Worm (Caenorhabditis elegans) whole organism, L4 larva: ENCODE results near the gene str-149.

Source experiments
- T20F7.1 ChIP-seq: fragments of 200-800 bp; sonication (Bioruptor generic); optimal IDR thresholded peaks from 2 replicates; lab custom pipeline; 2018; ENCODE audit warnings: mild to moderate bottlenecking, missing genetic modification characterization, missing compliant biosample characterization
- T26A8.4 ChIP-seq: fragments of 200-800 bp; sonication (Bioruptor generic); IDR thresholded peaks from 2 replicates; pipeline ENCODE4 v1.3.6; 2022; ENCODE audit warnings: missing genetic modification characterization, missing compliant biosample characterization
- Y105C5A.15 ChIP-seq: fragments of 200-800 bp; sonication (Bioruptor generic); IDR thresholded peaks from 2 replicates; pipeline ENCODE4 v1.3.6; 2022; ENCODE audit warnings: missing genetic modification characterization, missing compliant biosample characterization
- aha-1 ChIP-seq: fragments of 150-350 bp; peaks from one replicate; lab custom pipeline; 2014; ENCODE audit warnings: missing biosample characterization, missing genetic modification characterization
- cey-2 ChIP-seq: sonication (generic microtip); optimal IDR thresholded peaks from 3 replicates; lab custom pipeline; 2017; ENCODE audit warnings: missing genetic modification characterization, mild to moderate bottlenecking, missing compliant biosample characterization, antibody characterized with exemption, borderline replicate concordance; ENCODE audit not compliant: insufficient read depth
- daf-12 ChIP-seq: fragments of 150-350 bp; optimal IDR thresholded peaks from 2 replicates; lab custom pipeline; 2014; ENCODE audit warnings: missing biosample characterization, missing genetic modification reagents, missing genetic modification characterization
- daf-16 ChIP-seq, 3 experiments: sonication (generic microtip); optimal IDR thresholded peaks; 2 replicates each; lab custom pipeline; 2016 to 2017; ENCODE audit warnings: missing genetic modification characterization in 3 of 3, missing genetic modification reagents in 3 of 3, mild to moderate bottlenecking in 2 of 3, missing compliant biosample characterization in 2 of 3, missing biosample characterization in 1 of 3, moderate library complexity in 1 of 3
- dmd-6 ChIP-seq: fragments of 200-800 bp; sonication (Bioruptor generic); IDR thresholded peaks from 2 replicates; pipeline ENCODE4 v1.3.6; 2022; ENCODE audit warnings: missing genetic modification reagents, missing genetic modification characterization, missing compliant biosample characterization
- dmd-9 ChIP-seq: fragments of 200-800 bp; sonication (Bioruptor generic); IDR thresholded peaks from 2 replicates; pipeline ENCODE4 v1.3.6; 2022; ENCODE audit warnings: missing genetic modification reagents, missing genetic modification characterization, missing compliant biosample characterization
- dve-1 ChIP-seq: sonication (generic microtip); optimal IDR thresholded peaks from 2 replicates; lab custom pipeline; 2017; ENCODE audit warnings: antibody characterized with exemption, mild to moderate bottlenecking, missing genetic modification characterization, missing compliant biosample characterization; ENCODE audit not compliant: insufficient read depth
- hlh-11 ChIP-seq: fragments of 200-800 bp; sonication (Bioruptor generic); optimal IDR thresholded peaks from 2 replicates; lab custom pipeline; 2018; ENCODE audit warnings: mild to moderate bottlenecking, missing genetic modification characterization, missing compliant biosample characterization
- hlh-30 ChIP-seq: sonication (generic microtip); optimal IDR thresholded peaks from 2 replicates; lab custom pipeline; 2017; ENCODE audit warnings: antibody characterized with exemption, mild to moderate bottlenecking, missing genetic modification characterization, missing compliant biosample characterization; ENCODE audit not compliant: insufficient read depth
- hmg-1.1 ChIP-seq: fragments of 200-800 bp; sonication (Bioruptor generic); IDR thresholded peaks from 2 replicates; pipeline ENCODE4 v1.3.6; 2022; ENCODE audit warnings: missing genetic modification reagents, missing genetic modification characterization, missing compliant biosample characterization
- lin-1 ChIP-seq: fragments of 200-800 bp; sonication (Bioruptor generic); IDR thresholded peaks from 2 replicates; pipeline ENCODE4 v1.3.6; 2022; ENCODE audit warnings: missing genetic modification reagents, missing genetic modification characterization, missing compliant biosample characterization
- lin-15B ChIP-seq: fragments of 150-350 bp; sonication (generic microtip); optimal IDR thresholded peaks from 3 replicates; lab custom pipeline; 2014; ENCODE audit warnings: missing biosample characterization, missing genetic modification characterization
- lin-38 ChIP-seq: fragments of 200-800 bp; sonication (Bioruptor generic); IDR thresholded peaks from 2 replicates; pipeline ENCODE4 v1.3.6; 2022; ENCODE audit warnings: missing genetic modification reagents, missing genetic modification characterization, missing compliant biosample characterization
- lir-3 ChIP-seq: sonication (generic microtip); optimal IDR thresholded peaks from 2 replicates; lab custom pipeline; 2016; ENCODE audit warnings: mild to moderate bottlenecking, missing genetic modification characterization, missing compliant biosample characterization
- madf-9 ChIP-seq: fragments of 200-800 bp; sonication (Bioruptor generic); conservative IDR thresholded peaks from 2 replicates; pipeline ENCODE4 v1.3.6; 2022; ENCODE audit warnings: missing genetic modification reagents, missing genetic modification characterization, missing compliant biosample characterization
- mdt-29 ChIP-seq: fragments of 200-800 bp; sonication (Bioruptor generic); IDR thresholded peaks from 2 replicates; pipeline ENCODE4 v1.3.6; 2022; ENCODE audit warnings: missing genetic modification reagents, missing genetic modification characterization, missing compliant biosample characterization
- nhr-102 ChIP-seq: sonication (generic microtip); optimal IDR thresholded peaks from 2 replicates; lab custom pipeline; 2016; ENCODE audit warnings: mild to moderate bottlenecking, missing genetic modification characterization, moderate library complexity, missing compliant biosample characterization
- nhr-11 ChIP-seq: fragments of 150-350 bp; optimal IDR thresholded peaks from 2 replicates; lab custom pipeline; 2014; ENCODE audit warnings: missing biosample characterization, missing genetic modification characterization
- nhr-28 ChIP-seq: fragments of 150-350 bp; optimal IDR thresholded peaks from 2 replicates; lab custom pipeline; 2014; ENCODE audit warnings: missing biosample characterization, missing genetic modification characterization
- nhr-42 ChIP-seq: fragments of 200-800 bp; sonication (Bioruptor generic); IDR thresholded peaks from 2 replicates; pipeline ENCODE4 v1.3.6; 2022; ENCODE audit warnings: missing genetic modification characterization, missing compliant biosample characterization
- nhr-76 ChIP-seq: fragments of 150-350 bp; optimal IDR thresholded peaks from 2 replicates; lab custom pipeline; 2014; ENCODE audit warnings: missing biosample characterization, missing genetic modification characterization
- nhr-77 ChIP-seq: fragments of 150-350 bp; optimal IDR thresholded peaks from 2 replicates; lab custom pipeline; 2014; ENCODE audit warnings: missing biosample characterization, missing genetic modification characterization
- pha-4 ChIP-seq, 2 experiments: fragments of 150-350 bp in 1 of 2; fragments of 200-800 bp in 1 of 2; sonication (Bioruptor generic) in 1 of 2; IDR thresholded peaks in 1 of 2; optimal IDR thresholded peaks in 1 of 2; 2 replicates each; pipeline versions ENCODE4 v1.3.6 to Lab custom; 2014 to 2022; ENCODE audit warnings: missing genetic modification characterization in 2 of 2, missing genetic modification reagents in 2 of 2, missing biosample characterization in 1 of 2, missing compliant biosample characterization in 1 of 2
- php-3 ChIP-seq: fragments of 200-800 bp; sonication (Bioruptor generic); IDR thresholded peaks from 2 replicates; pipeline ENCODE4 v1.3.6; 2022; ENCODE audit warnings: missing genetic modification reagents, missing genetic modification characterization, missing compliant biosample characterization
- pqm-1 ChIP-seq: sonication (generic microtip); optimal IDR thresholded peaks from 2 replicates; lab custom pipeline; 2017; ENCODE audit warnings: missing biosample characterization, missing genetic modification characterization
- saeg-2 ChIP-seq: fragments of 200-800 bp; sonication (Bioruptor generic); IDR thresholded peaks from 2 replicates; pipeline ENCODE4 v1.3.6; 2022; ENCODE audit warnings: missing genetic modification reagents, missing genetic modification characterization, missing compliant biosample characterization
- spr-3 ChIP-seq: fragments of 200-800 bp; sonication (Bioruptor generic); optimal IDR thresholded peaks from 2 replicates; lab custom pipeline; 2018; ENCODE audit warnings: mild to moderate bottlenecking, missing genetic modification characterization, missing compliant biosample characterization
- tra-1 ChIP-seq: fragments of 200-800 bp; sonication (Bioruptor generic); IDR thresholded peaks from 2 replicates; pipeline ENCODE4 v1.3.6; 2022; ENCODE audit warnings: missing genetic modification reagents, missing genetic modification characterization, missing compliant biosample characterization
- unc-62 ChIP-seq, 3 experiments: fragments of 150-350 bp in 1 of 3; sonication (generic microtip); optimal IDR thresholded peaks in 2 of 3; peaks in 1 of 3; 1 replicate in 1 of 3; 2 replicates in 2 of 3; lab custom pipeline; 2014 to 2017; ENCODE audit warnings: missing biosample characterization in 3 of 3, missing genetic modification characterization in 3 of 3, missing genetic modification reagents in 3 of 3, missing genotype in 1 of 3
- ztf-11 ChIP-seq: fragments of 150-350 bp; optimal IDR thresholded peaks from 2 replicates; lab custom pipeline; 2014; ENCODE audit warnings: missing biosample characterization, missing genetic modification characterization

str-149 gene

DNA sequence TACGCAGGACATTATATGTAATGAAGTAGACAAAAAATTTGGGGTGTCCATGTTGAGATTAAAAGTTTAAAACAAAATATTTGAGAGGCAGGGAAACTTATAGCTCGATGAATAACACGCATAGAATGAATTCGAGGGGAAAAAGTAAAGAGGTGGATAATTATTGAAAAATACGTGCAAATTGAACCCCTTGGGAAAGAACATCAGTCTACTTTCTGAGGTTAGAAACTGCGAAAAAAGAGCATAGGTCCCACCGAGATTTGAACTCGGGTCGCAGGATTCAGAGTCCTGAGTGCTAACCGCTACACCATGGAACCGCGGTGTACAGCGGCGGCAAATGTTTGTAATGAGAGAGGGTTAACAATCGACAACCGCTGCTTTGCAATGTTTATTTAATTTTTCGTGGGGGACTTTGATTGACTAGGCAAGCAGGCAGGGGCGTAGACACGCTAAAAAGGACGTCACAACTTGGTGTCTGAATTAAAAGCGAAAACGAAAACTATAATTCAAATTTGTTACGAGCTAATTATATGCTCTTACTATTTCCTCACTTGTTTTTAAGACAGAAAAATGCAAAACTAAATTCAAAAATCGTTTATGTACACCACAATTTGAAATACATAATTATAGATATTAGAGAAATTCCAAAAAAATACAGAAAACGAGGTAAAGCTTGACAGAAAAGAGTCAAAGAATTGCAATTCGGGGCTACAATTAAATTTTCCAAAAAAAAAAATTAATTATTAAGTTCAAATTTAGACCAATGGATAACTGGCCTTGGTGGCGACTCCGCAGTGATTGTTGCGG is 18.9 kb downstream of the str-149 start, which contains the start of gene srh-269 (continued):
- peak; percentile 89 for TF ChIP-seq madf-9 (GFP tag; lab: Robert Waterston, UW)
- TF ChIP-seq lin-15B (tag; lab: Kevin White, UChicago) = no peak
- peak; percentile 83 for TF ChIP-seq nhr-42
- TF ChIP-seq hmg-1.1 (GFP tag; lab: Robert Waterston, UW) = peak; percentile 81
- TF ChIP-seq daf-16 (GFP tag; optimal IDR thresholded peaks at IDR 0.05; lab: Kevin White, UChicago) = peak; percentile 54 to 79
- peak; percentile 81 for TF ChIP-seq daf-16 (tag; optimal IDR thresholded peaks at IDR 0.05; lab: Kevin White, UChicago)
- no peak for TF ChIP-seq cey-2 (tag; lab: Kevin White, UChicago)

DNA sequence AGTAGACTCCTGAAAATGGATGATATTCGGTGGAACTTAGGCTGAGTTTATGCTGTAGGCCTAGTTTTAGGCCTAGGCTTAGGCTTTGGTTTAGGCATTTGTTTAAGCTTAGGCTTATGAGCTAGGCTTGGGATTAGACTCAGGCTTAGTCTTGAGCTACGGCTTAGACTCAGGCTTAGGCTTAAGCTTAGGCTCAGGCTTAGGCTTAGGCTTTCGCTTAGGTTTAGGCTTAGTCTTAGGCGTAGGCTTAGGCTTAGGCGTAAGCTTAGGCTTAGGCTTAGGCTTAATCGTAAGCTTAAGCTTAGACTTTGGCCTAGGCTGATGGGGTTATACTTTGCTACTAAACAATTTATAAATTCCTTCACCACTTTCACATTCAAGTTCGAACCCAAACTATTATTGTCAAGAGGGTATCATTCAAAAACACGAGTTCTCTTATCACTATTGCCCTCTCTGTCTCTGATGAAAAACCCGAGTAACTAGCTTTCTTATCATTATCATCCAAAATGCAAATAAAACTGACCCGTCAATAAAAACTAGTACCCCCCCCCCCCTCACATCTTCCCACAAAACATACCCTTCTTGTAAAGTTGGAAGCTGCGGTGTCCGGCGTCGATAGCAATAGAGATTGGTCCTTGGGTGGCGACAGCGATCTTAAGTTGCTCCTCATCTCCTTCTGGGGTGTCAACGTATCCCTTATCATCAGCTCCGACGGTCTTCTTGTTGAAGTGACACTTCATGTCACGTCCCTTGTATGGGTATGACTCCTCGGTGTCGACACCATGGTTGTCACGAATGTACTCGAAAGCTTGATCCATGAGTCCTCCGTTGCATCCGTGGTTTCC is 19.9 kb downstream of the str-149 start:
- TF ChIP-seq mdt-29 (GFP tag; lab: Robert Waterston, UW) = peak; percentile 10; the same call in 1 of the 2 replicates
- TF ChIP-seq hlh-30 (tag; lab: Kevin White, UChicago) = peak; percentile 43
- peak; percentile 32 for TF ChIP-seq T20F7.1
- TF ChIP-seq daf-16 (GFP tag; optimal IDR thresholded peaks at IDR 0.05; lab: Kevin White, UChicago) = no peak
- TF ChIP-seq daf-16 (tag; optimal IDR thresholded peaks at IDR 0.05; lab: Kevin White, UChicago) = peak; percentile 69
- 0 out of 2 replicates have a peak, but pooled peaks have one; percentile 22 for TF ChIP-seq lin-38 (GFP tag; lab: Robert Waterston, UW)
- TF ChIP-seq pha-4 (GFP tag; IDR thresholded peaks at IDR 0.05; lab: Robert Waterston, UW) = peak; percentile 64; the same call in 1 of the 2 replicates
- TF ChIP-seq pha-4 (tag; optimal IDR thresholded peaks at IDR 0.05; lab: Kevin White, UChicago) = no peak
- 0 out of 2 replicates have a peak, but pooled peaks have one; percentile 38 for TF ChIP-seq dmd-9 (GFP tag; lab: Robert Waterston, UW)
- peak; percentile 57; the same call in 1 of the 2 replicates for TF ChIP-seq T26A8.4 (GFP tag; lab: Robert Waterston, UW)
- peak; percentile 40; the same call in 1 of the 2 replicates for TF ChIP-seq lin-1 (GFP tag; lab: Robert Waterston, UW)
- TF ChIP-seq daf-12 = no peak
- TF ChIP-seq hlh-11 (tag; lab: Kevin White, UChicago) = peak; percentile 63
- TF ChIP-seq nhr-28 (tag; lab: Kevin White, UChicago) = peak; percentile 69
- no peak for TF ChIP-seq nhr-76 (tag; lab: Kevin White, UChicago)
- 0 out of 2 replicates have a peak, but pooled peaks have one; percentile 22 for TF ChIP-seq saeg-2 (GFP tag; lab: Robert Waterston, UW)
- 0 out of 2 replicates have a peak, but pooled peaks have one; percentile 14 for TF ChIP-seq Y105C5A.15 (GFP tag; lab: Robert Waterston, UW)
- TF ChIP-seq php-3 (GFP tag; lab: Robert Waterston, UW) = peak; percentile 58
- peak; percentile 63 for TF ChIP-seq dmd-6 (GFP tag; lab: Robert Waterston, UW)
- TF ChIP-seq pqm-1 (tag; lab: Kevin White, UChicago) = peak; percentile 81
- no peak for TF ChIP-seq lir-3 (tag; lab: Kevin White, UChicago)
- no peak for TF ChIP-seq ztf-11 (tag; lab: Kevin White, UChicago)
- TF ChIP-seq nhr-77 (tag; lab: Kevin White, UChicago) = peak; percentile 37
- TF ChIP-seq nhr-11 (tag; lab: Kevin White, UChicago) = no peak
- TF ChIP-seq spr-3 = no peak
- peak; percentile 2 to 84 for TF ChIP-seq unc-62 (GFP tag; optimal IDR thresholded peaks at IDR 0.05 in 1 of 2; lab: Kevin White, UChicago)
- no peak for TF ChIP-seq unc-62 (tag; optimal IDR thresholded peaks at IDR 0.05; lab: Kevin White, UChicago)
- peak; percentile 41 for TF ChIP-seq dve-1 (tag; lab: Kevin White, UChicago)
- TF ChIP-seq tra-1 (GFP tag; lab: Robert Waterston, UW) = peak; percentile 52; the same call in 1 of the 2 replicates
- peak; percentile 15 for TF ChIP-seq nhr-102
- TF ChIP-seq aha-1 (tag; lab: Kevin White, UChicago) = no peak
- TF ChIP-seq, all 104 proteins: peak for 21
